Fruit fly (Drosophila melanogaster) whole organism, embryonic: ENCODE results near the gene CG43925.
A peak's percentile ranks its signal among the peaks of the same experiment; 100 is the strongest.

Source experiments
- ATbp ChIP-seq: fragments of 200-800 bp; sonication (Bioruptor generic); optimal IDR thresholded peaks from 2 replicates; lab custom pipeline; 2017; ENCODE audit warnings: missing biosample characterization, mild to moderate bottlenecking, missing genetic modification characterization, missing genetic modification reagents
- Asciz ChIP-seq: fragments of 200-800 bp; sonication (Bioruptor generic); optimal IDR thresholded peaks from 2 replicates; lab custom pipeline; 2017; ENCODE audit warnings: missing biosample characterization, mild to moderate bottlenecking, missing genetic modification characterization, missing genetic modification reagents
- BtbVII ChIP-seq: fragments of 200-800 bp; sonication (Bioruptor generic); optimal IDR thresholded peaks from 3 replicates; lab custom pipeline; 2017; ENCODE audit warnings: missing biosample characterization, mild to moderate bottlenecking, missing genetic modification characterization
- CG10147 ChIP-seq: fragments of 200-800 bp; sonication (Bioruptor generic); optimal IDR thresholded peaks from 2 replicates; lab custom pipeline; 2019; ENCODE audit warnings: missing biosample characterization, mild to moderate bottlenecking, missing genetic modification characterization, moderate library complexity
- CG12769 ChIP-seq: fragments of 200-800 bp; sonication (Bioruptor generic); optimal IDR thresholded peaks from 2 replicates; lab custom pipeline; 2019; ENCODE audit warnings: missing biosample characterization, mild to moderate bottlenecking, missing genetic modification characterization, moderate library complexity
- CG14050 ChIP-seq: fragments of 200-800 bp; sonication (Bioruptor generic); IDR thresholded peaks from 3 replicates; pipeline ENCODE4 v1.3.6; 2022; ENCODE audit warnings: missing biosample characterization, missing genetic modification characterization
- CG17361 ChIP-seq: fragments of 200-800 bp; sonication (Bioruptor generic); IDR thresholded peaks from 3 replicates; pipeline ENCODE4 v1.3.6; 2022; ENCODE audit warnings: missing biosample characterization, missing genetic modification characterization
- CG17385 ChIP-seq: fragments of 200-800 bp; sonication (Bioruptor generic); optimal IDR thresholded peaks from 3 replicates; lab custom pipeline; 2018; ENCODE audit warnings: missing biosample characterization, mild to moderate bottlenecking, missing genetic modification characterization
- CG2712 ChIP-seq: fragments of 200-800 bp; optimal IDR thresholded peaks from 3 replicates; lab custom pipeline; 2019; ENCODE audit warnings: missing biosample characterization, mild to moderate bottlenecking, missing genetic modification characterization, moderate library complexity
- CG31224 ChIP-seq: fragments of 200-800 bp; sonication (Bioruptor generic); IDR thresholded peaks from 2 replicates; pipeline ENCODE4 v1.3.6; 2022; ENCODE audit warnings: missing biosample characterization, missing genetic modification characterization
- CG3847 ChIP-seq: fragments of 200-800 bp; sonication (Bioruptor generic); IDR thresholded peaks from 2 replicates; pipeline ENCODE4 v1.3.6; 2022; ENCODE audit warnings: missing biosample characterization, missing genetic modification characterization
- CG6175 ChIP-seq: fragments of 200-800 bp; sonication (Bioruptor generic); IDR thresholded peaks from 3 replicates; pipeline ENCODE4 v1.3.6; 2022; ENCODE audit warnings: missing biosample characterization, missing genetic modification characterization
- Camta ChIP-seq: fragments of 200-800 bp; sonication (Bioruptor generic); optimal IDR thresholded peaks from 2 replicates; lab custom pipeline; 2016; ENCODE audit warnings: missing biosample characterization, missing genetic modification characterization
- D ChIP-seq, 2 experiments: fragments of 200-800 bp in 1 of 2; fragments of >200 bp in 1 of 2; sonication (Bioruptor generic) in 1 of 2; optimal IDR thresholded peaks; 2 replicates in 1 of 2; 3 replicates in 1 of 2; lab custom pipeline; 2017; ENCODE audit warnings: mild to moderate bottlenecking in 1 of 2, missing biosample characterization in 1 of 2, missing genetic modification characterization in 1 of 2, missing genetic modification reagents in 1 of 2
- Doc3 ChIP-seq: fragments of 200-800 bp; sonication (Bioruptor generic); IDR thresholded peaks from 3 replicates; pipeline ENCODE4 v1.3.6; 2022; ENCODE audit warnings: missing biosample characterization, missing genetic modification characterization; ENCODE audit not compliant: partially characterized antibody
- ERR ChIP-seq: fragments of 200-800 bp; sonication (Bioruptor generic); optimal IDR thresholded peaks from 2 replicates; lab custom pipeline; 2016; ENCODE audit warnings: missing biosample characterization, missing genetic modification characterization
- Elba2 ChIP-seq: fragments of 200-800 bp; sonication (Bioruptor generic); optimal IDR thresholded peaks from 3 replicates; lab custom pipeline; 2016; ENCODE audit warnings: missing biosample characterization, missing genetic modification characterization
- Hr39 ChIP-seq: fragments of >200 bp; optimal IDR thresholded peaks from 2 replicates; lab custom pipeline; 2017
- NC2α ChIP-seq: fragments of 200-800 bp; sonication (Bioruptor generic); optimal IDR thresholded peaks from 2 replicates; lab custom pipeline; 2016; ENCODE audit warnings: missing biosample characterization, missing genetic modification characterization
- Oli ChIP-seq: fragments of 200-800 bp; sonication (Bioruptor generic); optimal IDR thresholded peaks from 2 replicates; lab custom pipeline; 2018; ENCODE audit warnings: missing biosample characterization, mild to moderate bottlenecking, missing genetic modification characterization, moderate library complexity
- Sry-δ ChIP-seq: fragments of 200-800 bp; sonication (Bioruptor generic); optimal IDR thresholded peaks from 2 replicates; lab custom pipeline; 2016; ENCODE audit warnings: missing biosample characterization, missing genetic modification characterization
- Stat92E ChIP-seq, 3 experiments: fragments of >200 bp in 2 of 3; fragments of 200-800 bp in 1 of 3; sonication (Bioruptor generic) in 1 of 3; optimal IDR thresholded peaks; 2 replicates each; lab custom pipeline; 2017 to 2019; ENCODE audit warnings: missing biosample characterization in 3 of 3, missing genetic modification characterization in 3 of 3, mild to moderate bottlenecking in 1 of 3, moderate library complexity in 1 of 3
- YL-1 ChIP-seq: fragments of 200-800 bp; sonication (Bioruptor generic); optimal IDR thresholded peaks from 3 replicates; lab custom pipeline; 2017; ENCODE audit warnings: missing biosample characterization, mild to moderate bottlenecking, missing genetic modification characterization
- bbx ChIP-seq: fragments of 200-800 bp; sonication (Bioruptor generic); IDR thresholded peaks from 2 replicates; pipeline ENCODE4 v1.3.6; 2022; ENCODE audit warnings: missing biosample characterization, missing genetic modification characterization; ENCODE audit not compliant: partially characterized antibody
- chif ChIP-seq, 2 experiments: fragments of 200-800 bp; sonication (Bioruptor generic); optimal IDR thresholded peaks; 3 replicates each; lab custom pipeline; 2016; ENCODE audit warnings: missing biosample characterization in 2 of 2, missing genetic modification characterization in 2 of 2
- chinmo ChIP-seq: fragments of 200-800 bp; sonication (Bioruptor generic); IDR thresholded peaks from 4 replicates; pipeline ENCODE4 v1.3.6; 2022; ENCODE audit warnings: missing biosample characterization, missing genetic modification characterization; ENCODE audit not compliant: partially characterized antibody
- dan ChIP-seq: fragments of 200-800 bp; sonication (Bioruptor generic); IDR thresholded peaks from 2 replicates; pipeline ENCODE4 v1.3.6; 2022; ENCODE audit warnings: missing biosample characterization, missing genetic modification characterization
- dimm ChIP-seq: fragments of 200-800 bp; sonication (Bioruptor generic); IDR thresholded peaks from 2 replicates; pipeline ENCODE4 v1.3.6; 2022; ENCODE audit warnings: missing biosample characterization, missing genetic modification characterization
- dysf ChIP-seq: fragments of 200-800 bp; sonication (Bioruptor generic); IDR thresholded peaks from 3 replicates; pipeline ENCODE4 v1.3.6; 2022; ENCODE audit warnings: missing biosample characterization, missing genetic modification characterization
- en ChIP-seq: fragments of 200-800 bp; sonication (Bioruptor generic); optimal IDR thresholded peaks from 2 replicates; lab custom pipeline; 2016; ENCODE audit warnings: missing biosample characterization, missing genetic modification characterization
- fd102C ChIP-seq: fragments of 200-800 bp; sonication (Bioruptor generic); optimal IDR thresholded peaks from 2 replicates; lab custom pipeline; 2018; ENCODE audit warnings: missing biosample characterization, mild to moderate bottlenecking, missing genetic modification characterization, moderate library complexity
- fd64A ChIP-seq: fragments of 200-800 bp; sonication (Bioruptor generic); optimal IDR thresholded peaks from 3 replicates; lab custom pipeline; 2018; ENCODE audit warnings: missing biosample characterization, mild to moderate bottlenecking, missing genetic modification characterization
- gcm2 ChIP-seq: fragments of 200-800 bp; sonication (Bioruptor generic); optimal IDR thresholded peaks from 2 replicates; lab custom pipeline; 2016; ENCODE audit warnings: missing biosample characterization, missing genetic modification characterization
- insv ChIP-seq, 2 experiments: fragments of 200-800 bp; sonication (Bioruptor generic); optimal IDR thresholded peaks; 3 replicates each; lab custom pipeline; 2016 to 2018; ENCODE audit warnings: missing biosample characterization in 2 of 2, missing genetic modification characterization in 2 of 2
- kay ChIP-seq: fragments of 200-800 bp; sonication (Bioruptor generic); optimal IDR thresholded peaks from 2 replicates; lab custom pipeline; 2016; ENCODE audit warnings: missing biosample characterization, missing genetic modification characterization
- ken ChIP-seq: fragments of 200-800 bp; sonication (Bioruptor generic); IDR thresholded peaks from 3 replicates; pipeline ENCODE4 v1.3.6; 2022; ENCODE audit warnings: missing biosample characterization, missing genetic modification characterization
- knrl ChIP-seq: fragments of 200-800 bp; sonication (Bioruptor generic); IDR thresholded peaks from 3 replicates; pipeline ENCODE4 v1.3.6; 2022; ENCODE audit warnings: missing biosample characterization, missing genetic modification characterization; ENCODE audit not compliant: partially characterized antibody
- mirr ChIP-seq: fragments of 200-800 bp; sonication (Bioruptor generic); optimal IDR thresholded peaks from 3 replicates; lab custom pipeline; 2018; ENCODE audit warnings: missing biosample characterization, mild to moderate bottlenecking, missing genetic modification characterization
- nerfin-1 ChIP-seq: fragments of 200-800 bp; sonication (Bioruptor generic); optimal IDR thresholded peaks from 3 replicates; lab custom pipeline; 2019; ENCODE audit warnings: missing biosample characterization, mild to moderate bottlenecking, missing genetic modification characterization, moderate library complexity
- pb ChIP-seq: fragments of 200-800 bp; sonication (Bioruptor generic); optimal IDR thresholded peaks from 3 replicates; lab custom pipeline; 2016; ENCODE audit warnings: missing biosample characterization, missing genetic modification characterization
- peb ChIP-seq: fragments of 200-800 bp; sonication (Bioruptor generic); IDR thresholded peaks from 2 replicates; pipeline ENCODE4 v1.3.6; 2022; ENCODE audit warnings: missing biosample characterization, missing genetic modification characterization
- pho ChIP-seq: fragments of 200-800 bp; sonication (Bioruptor generic); optimal IDR thresholded peaks from 2 replicates; lab custom pipeline; 2016; ENCODE audit warnings: missing biosample characterization, missing genetic modification characterization
- psq ChIP-seq: fragments of 200-800 bp; sonication (Bioruptor generic); optimal IDR thresholded peaks from 2 replicates; lab custom pipeline; 2017; ENCODE audit warnings: missing biosample characterization, missing genetic modification characterization
- row ChIP-seq: fragments of 200-800 bp; sonication (Bioruptor generic); IDR thresholded peaks from 3 replicates; pipeline ENCODE4 v1.3.6; 2022; ENCODE audit warnings: missing biosample characterization, missing genetic modification characterization
- sisA ChIP-seq: fragments of 200-800 bp; sonication (Bioruptor generic); IDR thresholded peaks from 2 replicates; pipeline ENCODE4 v1.3.6; 2022; ENCODE audit warnings: missing biosample characterization, missing genetic modification characterization
- sqz ChIP-seq: fragments of 200-800 bp; sonication (Bioruptor generic); optimal IDR thresholded peaks from 3 replicates; lab custom pipeline; 2018; ENCODE audit warnings: missing biosample characterization, mild to moderate bottlenecking, missing genetic modification characterization
- tx ChIP-seq: fragments of 200-800 bp; sonication (Bioruptor generic); optimal IDR thresholded peaks from 2 replicates; lab custom pipeline; 2016; ENCODE audit warnings: missing biosample characterization, missing genetic modification characterization
- wor ChIP-seq: fragments of 200-800 bp; sonication (Bioruptor generic); IDR thresholded peaks from 2 replicates; pipeline ENCODE4 v1.3.6; 2022; ENCODE audit warnings: missing biosample characterization, missing genetic modification characterization

The CG43925 gene

DNA sequence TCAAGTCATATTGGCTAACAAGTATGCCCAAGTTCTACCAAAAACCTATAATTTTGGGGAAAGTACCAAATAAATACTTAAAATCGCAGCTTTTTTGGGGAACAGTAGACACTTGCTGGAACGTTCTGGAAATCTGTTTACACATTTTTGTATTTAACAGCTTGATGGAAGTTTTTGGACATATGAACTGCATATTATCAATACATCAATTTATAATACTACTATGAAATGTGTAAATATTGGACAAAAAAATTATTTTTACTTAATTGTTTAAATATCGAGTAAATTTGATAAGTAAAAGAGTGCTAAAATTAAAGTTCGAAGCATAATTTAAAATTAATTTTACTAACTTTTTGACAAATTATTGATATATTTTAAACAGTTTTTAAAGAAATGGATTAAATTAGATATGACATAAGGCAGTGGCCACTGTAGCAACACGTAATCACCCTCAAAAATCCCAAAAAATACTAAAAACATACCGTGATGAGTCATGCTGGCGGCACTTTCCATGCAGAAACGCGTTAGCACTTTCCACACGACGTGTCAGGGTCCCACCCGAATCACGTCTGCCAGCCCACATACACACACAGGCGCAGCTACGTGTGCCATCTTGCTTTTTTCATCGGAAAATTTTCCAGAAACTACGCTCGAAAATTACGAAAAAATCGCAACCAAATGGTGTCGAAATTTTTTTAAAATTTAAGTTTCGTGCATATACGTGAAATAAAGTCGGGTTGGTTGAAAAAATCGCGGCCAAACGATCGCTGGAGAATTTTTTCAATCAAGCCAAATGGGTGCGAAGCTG, 11.0 kb upstream of the CG43925 start, which contains the start of gene Sirt1 (continued):
- TF ChIP-seq chinmo (GFP tag; lab: Robert Waterston, UW) (no peak; the same call in 3 of the 4 replicates), ERR (GFP tag; lab: Kevin White, UChicago) (no peak), nerfin-1 (tag; lab: Kevin White, UChicago) (peak; percentile 80), fd102C (GFP tag; lab: Kevin White, UChicago) (no peak), ken (GFP tag; lab: Robert Waterston, UW) (peak; percentile 64; the same call in 1 of the 3 replicates), bbx (peak; percentile 63; the same call in 1 of the 2 replicates), gcm2 (GFP tag; lab: Kevin White, UChicago) (no peak), dan (peak; percentile 56), pb (no peak), Asciz (peak; percentile 48), CG31224 (peak; percentile 79), chif (GFP tag; optimal IDR thresholded peaks at IDR 0.05; lab: Kevin White, UChicago) (peak; percentile 23 to 70), YL-1 (GFP tag; lab: Kevin White, UChicago) (peak; percentile 100), psq (GFP tag; lab: Kevin White, UChicago) (no peak), fd64A (GFP tag; lab: Kevin White, UChicago) (no peak), BtbVII (peak; percentile 53), CG3847 (peak; percentile 84), NC2α (GFP tag; lab: Kevin White, UChicago) (no peak), insv (GFP tag; optimal IDR thresholded peaks at IDR 0.05; lab: Kevin White, UChicago) (peak in 1 of 2 experiments; percentile 60), CG17385 (GFP tag; lab: Kevin White, UChicago) (peak; percentile 77), D (optimal IDR thresholded peaks at IDR 0.05; lab: Kevin White, UChicago) (no peak), D (GFP tag; optimal IDR thresholded peaks at IDR 0.05; lab: Kevin White, UChicago) (peak; percentile 79), Hr39 (no peak), kay (GFP tag; lab: Kevin White, UChicago) (peak; percentile 100), knrl (peak; percentile 32; the same call in 1 of the 3 replicates), Elba2 (GFP tag; lab: Kevin White, UChicago) (peak; percentile 73), Stat92E (GFP tag; optimal IDR thresholded peaks at IDR 0.05; lab: Kevin White, UChicago) (peak in 1 of 3 experiments; percentile 86), wor (peak; percentile 75), CG10147 (GFP tag; lab: Kevin White, UChicago) (peak; percentile 85), Camta (GFP tag; lab: Kevin White, UChicago) (peak; percentile 18), peb (GFP tag; lab: Robert Waterston, UW) (peak; percentile 39; the same call in 1 of the 2 replicates), dysf (peak; percentile 90), row (peak; percentile 93), pho (GFP tag; lab: Kevin White, UChicago) (peak; percentile 52), sisA (peak; percentile 78), Oli (tag; lab: Kevin White, UChicago) (peak; percentile 91), ATbp (peak; percentile 62), Doc3 (GFP tag; lab: Robert Waterston, UW) (no peak), CG17361 (GFP tag; lab: Robert Waterston, UW) (peak; percentile 98), mirr (no peak), sqz (GFP tag; lab: Kevin White, UChicago) (no peak), CG6175 (0 out of 3 replicates have a peak, but pooled peaks have one; percentile 36), CG12769 (peak; percentile 14), CG2712 (tag; lab: Kevin White, UChicago) (peak; percentile 90), tx (peak; percentile 26), dimm (GFP tag; lab: Robert Waterston, UW) (no peak), en (no peak), CG14050 (GFP tag; lab: Robert Waterston, UW) (0 out of 3 replicates have a peak, but pooled peaks have one; percentile 47), Sry-δ (GFP tag; lab: Kevin White, UChicago) (peak; percentile 4)
